Fruit fly (Drosophila melanogaster) whole organism, embryonic: ENCODE results near the gene CG5521.

Experiments
- C15 ChIP-seq: fragments of 200-800 bp; sonication (Bioruptor generic); IDR thresholded peaks from 3 replicates; pipeline ENCODE4 v1.3.6; 2022; ENCODE audit warnings: missing biosample characterization, missing genetic modification characterization
- CG11085 ChIP-seq: fragments of 200-800 bp; sonication (Bioruptor generic); IDR thresholded peaks from 2 replicates; pipeline ENCODE4 v1.3.6; 2022; ENCODE audit warnings: missing biosample characterization, missing genetic modification characterization
- CG12236 ChIP-seq: fragments of 200-800 bp; sonication (Bioruptor generic); optimal IDR thresholded peaks from 2 replicates; lab custom pipeline; 2016; ENCODE audit warnings: missing biosample characterization, missing genetic modification characterization
- CG13424 ChIP-seq: fragments of 200-800 bp; sonication (Bioruptor generic); optimal IDR thresholded peaks from 2 replicates; lab custom pipeline; 2019; ENCODE audit warnings: missing biosample characterization, mild to moderate bottlenecking, missing genetic modification characterization, moderate library complexity
- CG15269 ChIP-seq: fragments of 200-800 bp; sonication (Bioruptor generic); optimal IDR thresholded peaks from 2 replicates; lab custom pipeline; 2018; ENCODE audit warnings: missing biosample characterization, mild to moderate bottlenecking, missing genetic modification characterization, moderate library complexity
- CG31388 ChIP-seq: fragments of 200-800 bp; sonication (Bioruptor generic); optimal IDR thresholded peaks from 2 replicates; lab custom pipeline; 2016; ENCODE audit warnings: missing biosample characterization, missing genetic modification characterization
- CG32767 ChIP-seq: fragments of 200-800 bp; sonication (Bioruptor generic); IDR thresholded peaks from 2 replicates; pipeline ENCODE4 v1.3.6; 2022; ENCODE audit warnings: missing biosample characterization, missing genetic modification characterization
- CG33213 ChIP-seq: fragments of 200-800 bp; sonication (Bioruptor generic); optimal IDR thresholded peaks from 3 replicates; lab custom pipeline; 2016; ENCODE audit warnings: missing biosample characterization, missing genetic modification characterization
- CG3726 ChIP-seq: fragments of 200-800 bp; sonication (Bioruptor generic); IDR thresholded peaks from 3 replicates; pipeline ENCODE4, ENCODE4 v1.3.6; 2022; ENCODE audit warnings: missing biosample characterization, missing genetic modification characterization
- CG6254 ChIP-seq: fragments of 200-800 bp; sonication (Bioruptor generic); optimal IDR thresholded peaks from 3 replicates; lab custom pipeline; 2017; ENCODE audit warnings: mild to moderate bottlenecking, missing biosample characterization, missing genetic modification reagents, missing genetic modification characterization
- CG9215 ChIP-seq: fragments of 200-800 bp; sonication (Bioruptor generic); IDR thresholded peaks from 2 replicates; pipeline ENCODE4 v1.3.6; 2022; ENCODE audit warnings: missing biosample characterization, missing genetic modification characterization
- CG9797 ChIP-seq: fragments of 200-800 bp; sonication (Bioruptor generic); optimal IDR thresholded peaks from 3 replicates; lab custom pipeline; 2018; ENCODE audit warnings: missing biosample characterization, mild to moderate bottlenecking, missing genetic modification characterization
- Dek ChIP-seq: fragments of 200-800 bp; sonication (Bioruptor generic); optimal IDR thresholded peaks from 3 replicates; lab custom pipeline; 2019; ENCODE audit warnings: missing biosample characterization, mild to moderate bottlenecking, missing genetic modification characterization, moderate library complexity
- E2f2 ChIP-seq: fragments of 200-800 bp; sonication (Bioruptor generic); IDR thresholded peaks from 2 replicates; pipeline ENCODE4 v1.3.6; 2022; ENCODE audit warnings: missing biosample characterization, missing genetic modification characterization
- GATAe ChIP-seq: fragments of 200-800 bp; sonication (Bioruptor generic); conservative IDR thresholded peaks from 2 replicates; pipeline ENCODE4 v1.3.6; 2022; ENCODE audit warnings: missing biosample characterization, missing genetic modification characterization
- HHEX ChIP-seq: fragments of 200-800 bp; sonication (Bioruptor generic); optimal IDR thresholded peaks from 3 replicates; lab custom pipeline; 2017; ENCODE audit warnings: missing biosample characterization, mild to moderate bottlenecking, missing genetic modification characterization, missing genetic modification reagents
- HLH3B ChIP-seq: fragments of 200-800 bp; sonication (Bioruptor generic); IDR thresholded peaks from 2 replicates; pipeline ENCODE4 v1.3.6; 2022; ENCODE audit warnings: missing biosample characterization, missing genetic modification characterization
- Hmr ChIP-seq: fragments of 200-800 bp; sonication (Bioruptor generic); optimal IDR thresholded peaks from 3 replicates; lab custom pipeline; 2017; ENCODE audit warnings: mild to moderate bottlenecking, missing biosample characterization, missing genetic modification reagents, missing genetic modification characterization
- Hmx ChIP-seq: fragments of 200-800 bp; sonication (Bioruptor generic); optimal IDR thresholded peaks from 2 replicates; lab custom pipeline; 2016; ENCODE audit warnings: missing biosample characterization, missing genetic modification characterization
- Jarid2 ChIP-seq: fragments of 200-800 bp; sonication (Bioruptor generic); optimal IDR thresholded peaks from 3 replicates; lab custom pipeline; 2017; ENCODE audit warnings: mild to moderate bottlenecking, missing biosample characterization, missing genetic modification reagents, missing genetic modification characterization
- Lim3 ChIP-seq: fragments of 200-800 bp; sonication (Bioruptor generic); IDR thresholded peaks from 2 replicates; pipeline ENCODE4 v1.3.6; 2022; ENCODE audit warnings: missing biosample characterization, missing genetic modification characterization
- MBD-R2 ChIP-seq: fragments of 200-800 bp; sonication (Bioruptor generic); IDR thresholded peaks from 2 replicates; pipeline ENCODE4 v1.3.6; 2022; ENCODE audit warnings: missing biosample characterization, missing genetic modification characterization
- Max ChIP-seq: fragments of 200-800 bp; sonication (Bioruptor generic); optimal IDR thresholded peaks from 2 replicates; lab custom pipeline; 2016; ENCODE audit warnings: missing biosample characterization, mild to moderate bottlenecking, missing genetic modification characterization
- NC2β ChIP-seq: fragments of 200-800 bp; sonication (Bioruptor generic); optimal IDR thresholded peaks from 2 replicates; lab custom pipeline; 2016; ENCODE audit warnings: missing biosample characterization, missing genetic modification characterization
- Opbp ChIP-seq: fragments of 200-800 bp; sonication (Bioruptor generic); IDR thresholded peaks from 3 replicates; pipeline ENCODE4 v1.3.6; 2022; ENCODE audit warnings: missing biosample characterization, missing genetic modification characterization; ENCODE audit not compliant: partially characterized antibody
- Sry-δ ChIP-seq: fragments of 200-800 bp; sonication (Bioruptor generic); optimal IDR thresholded peaks from 2 replicates; lab custom pipeline; 2016; ENCODE audit warnings: missing biosample characterization, missing genetic modification characterization
- TFAM ChIP-seq: fragments of 200-800 bp; sonication (Bioruptor generic); optimal IDR thresholded peaks from 2 replicates; lab custom pipeline; 2017; ENCODE audit warnings: missing biosample characterization, missing genetic modification characterization, inconsistent platforms
- Trl ChIP-seq, 3 experiments: fragments of >200 bp in 2 of 3; fragments of 200-800 bp in 1 of 3; sonication (Bioruptor generic) in 1 of 3; optimal IDR thresholded peaks; 2 replicates in 1 of 3; 3 replicates in 2 of 3; lab custom pipeline; 2016 to 2017; ENCODE audit warnings: missing biosample characterization in 1 of 3, missing genetic modification characterization in 1 of 3
- ab ChIP-seq: fragments of 200-800 bp; sonication (Bioruptor generic); optimal IDR thresholded peaks from 2 replicates; lab custom pipeline; 2016; ENCODE audit warnings: missing biosample characterization, missing genetic modification characterization
- aop ChIP-seq: fragments of 200-800 bp; sonication (Bioruptor generic); IDR thresholded peaks from 2 replicates; pipeline ENCODE4 v1.3.6; 2022; ENCODE audit warnings: missing biosample characterization, missing genetic modification characterization
- crol ChIP-seq: fragments of 200-800 bp; sonication (Bioruptor generic); IDR thresholded peaks from 2 replicates; pipeline ENCODE4 v1.3.6; 2022; ENCODE audit warnings: missing biosample characterization, missing genetic modification characterization
- danr ChIP-seq: fragments of 200-800 bp; sonication (Bioruptor generic); IDR thresholded peaks from 2 replicates; pipeline ENCODE4 v1.3.6; 2022; ENCODE audit warnings: missing biosample characterization, missing genetic modification characterization
- fu2 ChIP-seq: fragments of 200-800 bp; sonication (Bioruptor generic); optimal IDR thresholded peaks from 2 replicates; lab custom pipeline; 2016; ENCODE audit warnings: missing biosample characterization, missing genetic modification characterization
- hth ChIP-seq: fragments of >200 bp; optimal IDR thresholded peaks from 2 replicates; lab custom pipeline; 2017; ENCODE audit warnings: inconsistent platforms
- jigr1 ChIP-seq: fragments of 200-800 bp; sonication (Bioruptor generic); IDR thresholded peaks from 3 replicates; pipeline ENCODE4 v1.3.6; 2022; ENCODE audit warnings: missing biosample characterization, missing genetic modification characterization
- kni ChIP-seq: fragments of 200-800 bp; sonication (Bioruptor generic); optimal IDR thresholded peaks from 3 replicates; lab custom pipeline; 2017; ENCODE audit warnings: mild to moderate bottlenecking, missing biosample characterization, missing genetic modification reagents, missing genetic modification characterization
- lab ChIP-seq: fragments of 200-800 bp; sonication (Bioruptor generic); optimal IDR thresholded peaks from 3 replicates; lab custom pipeline; 2017; ENCODE audit warnings: missing biosample characterization, missing genetic modification characterization, mild to moderate bottlenecking, moderate library complexity, missing genetic modification reagents
- mld ChIP-seq: fragments of 200-800 bp; sonication (Bioruptor generic); IDR thresholded peaks from 3 replicates; pipeline ENCODE4 v1.3.6; 2022; ENCODE audit warnings: missing biosample characterization, missing genetic modification characterization; ENCODE audit not compliant: partially characterized antibody
- nerfin-1 ChIP-seq: fragments of 200-800 bp; sonication (Bioruptor generic); optimal IDR thresholded peaks from 3 replicates; lab custom pipeline; 2019; ENCODE audit warnings: missing biosample characterization, mild to moderate bottlenecking, missing genetic modification characterization, moderate library complexity
- nom ChIP-seq: fragments of 200-800 bp; sonication (Bioruptor generic); optimal IDR thresholded peaks from 2 replicates; lab custom pipeline; 2017; ENCODE audit warnings: missing biosample characterization, missing genetic modification characterization, mild to moderate bottlenecking, moderate library complexity, missing genetic modification reagents
- org-1 ChIP-seq: fragments of 200-800 bp; sonication (Bioruptor generic); optimal IDR thresholded peaks from 2 replicates; lab custom pipeline; 2017; ENCODE audit warnings: missing biosample characterization, missing genetic modification characterization
- pita ChIP-seq: fragments of 200-800 bp; sonication (Bioruptor generic); optimal IDR thresholded peaks from 2 replicates; lab custom pipeline; 2017; ENCODE audit warnings: missing biosample characterization, mild to moderate bottlenecking, missing genetic modification characterization
- sc ChIP-seq, 3 experiments: fragments of >200 bp in 2 of 3; fragments of 200-800 bp in 1 of 3; sonication (Bioruptor generic) in 1 of 3; optimal IDR thresholded peaks; 2 replicates in 2 of 3; 3 replicates in 1 of 3; lab custom pipeline; 2017; ENCODE audit warnings: mild to moderate bottlenecking in 1 of 3, missing biosample characterization in 1 of 3, missing genetic modification characterization in 1 of 3, missing genetic modification reagents in 1 of 3
- slou ChIP-seq: fragments of 200-800 bp; sonication (Bioruptor generic); optimal IDR thresholded peaks from 3 replicates; lab custom pipeline; 2016; ENCODE audit warnings: missing biosample characterization, missing genetic modification characterization
- ssp ChIP-seq: fragments of 200-800 bp; sonication (Bioruptor generic); IDR thresholded peaks from 2 replicates; pipeline ENCODE4 v1.3.6; 2022; ENCODE audit warnings: missing biosample characterization, missing genetic modification characterization
- tap ChIP-seq: fragments of 200-800 bp; optimal IDR thresholded peaks from 3 replicates; lab custom pipeline; 2019; ENCODE audit warnings: missing biosample characterization, mild to moderate bottlenecking, missing genetic modification characterization, moderate library complexity
- usp ChIP-seq: fragments of >200 bp; optimal IDR thresholded peaks from 2 replicates; lab custom pipeline; 2017; ENCODE audit warnings: missing biosample characterization, missing genetic modification characterization
- vvl ChIP-seq: fragments of 200-800 bp; sonication (Bioruptor generic); IDR thresholded peaks from 2 replicates; pipeline ENCODE4 v1.3.6; 2022; ENCODE audit warnings: missing biosample characterization, missing genetic modification characterization
- yki ChIP-seq: fragments of >200 bp; optimal IDR thresholded peaks from 3 replicates; lab custom pipeline; 2018
- zfh1 ChIP-seq: fragments of 200-800 bp; sonication (Bioruptor generic); IDR thresholded peaks from 3 replicates; pipeline ENCODE4 v1.3.6; 2022; ENCODE audit warnings: missing biosample characterization, missing genetic modification characterization

Gene CG5521

dm6 chr3R:26954020-26954672, 12.6 kb upstream of the CG5521 start (continued):
- TF ChIP-seq ssp (GFP tag; lab: Robert Waterston, UW) (peak; percentile 78), CG3726 (no peak), mld (GFP tag; lab: Robert Waterston, UW) (no peak), Dek (tag; lab: Kevin White, UChicago) (peak; percentile 53), usp (no peak), Sry-δ (GFP tag; lab: Kevin White, UChicago) (no peak), ab (no peak), CG31388 (GFP tag; lab: Kevin White, UChicago) (peak; percentile 34), fu2 (GFP tag; lab: Kevin White, UChicago) (no peak), Jarid2 (GFP tag; lab: Kevin White, UChicago) (peak; percentile 40), TFAM (no peak), kni (GFP tag; lab: Kevin White, UChicago) (peak; percentile 23), CG11085 (peak; percentile 61; the same call in 1 of the 2 replicates), nerfin-1 (tag; lab: Kevin White, UChicago) (peak; percentile 2), Lim3 (GFP tag; lab: Robert Waterston, UW) (peak; percentile 32; the same call in 1 of the 2 replicates), yki (lab: Kevin White, UChicago) (no peak), CG32767 (GFP tag; lab: Robert Waterston, UW) (peak; percentile 53; the same call in 1 of the 2 replicates), org-1 (GFP tag; lab: Kevin White, UChicago) (peak; percentile 6), CG13424 (tag; lab: Kevin White, UChicago) (peak; percentile 71), CG6254 (GFP tag; lab: Kevin White, UChicago) (peak; percentile 32), CG9215 (GFP tag; lab: Robert Waterston, UW) (no peak), E2f2 (GFP tag; lab: Robert Waterston, UW) (peak; percentile 62), hth (lab: Kevin White, UChicago) (no peak), tap (tag; lab: Kevin White, UChicago) (peak; percentile 66), jigr1 (peak; percentile 74; the same call in 2 of the 3 replicates), CG9797 (peak; percentile 11), aop (GFP tag; lab: Robert Waterston, UW) (0 out of 2 replicates have a peak, but pooled peaks have one; percentile 21), HHEX (GFP tag; lab: Kevin White, UChicago) (peak; percentile 73), Opbp (no peak), CG33213 (GFP tag; lab: Kevin White, UChicago) (no peak), zfh1 (GFP tag; lab: Robert Waterston, UW) (peak; percentile 74; the same call in 2 of the 3 replicates), Max (peak; percentile 16), CG15269 (tag; lab: Kevin White, UChicago) (peak; percentile 80), sc (optimal IDR thresholded peaks at IDR 0.05; lab: Kevin White, UChicago) (no peak), sc (GFP tag; optimal IDR thresholded peaks at IDR 0.05; lab: Kevin White, UChicago) (peak; percentile 32), Hmx (no peak), MBD-R2 (GFP tag; lab: Robert Waterston, UW) (peak; percentile 20; the same call in 1 of the 2 replicates), vvl (GFP tag; lab: Robert Waterston, UW) (peak; percentile 94), crol (no peak), C15 (no peak), CG12236 (no peak), slou (GFP tag; lab: Kevin White, UChicago) (no peak), lab (GFP tag; lab: Kevin White, UChicago) (peak; percentile 85), nom (GFP tag; lab: Kevin White, UChicago) (peak; percentile 94), HLH3B (peak; percentile 92), danr (GFP tag; lab: Robert Waterston, UW) (no peak), NC2β (GFP tag; lab: Kevin White, UChicago) (no peak), Trl (optimal IDR thresholded peaks at IDR 0.05; lab: Kevin White, UChicago) (peak in 1 of 2 experiments; percentile 17), Trl (GFP tag; optimal IDR thresholded peaks at IDR 0.05; lab: Kevin White, UChicago) (no peak), pita (GFP tag; lab: Kevin White, UChicago) (no peak), Hmr (GFP tag; lab: Kevin White, UChicago) (peak; percentile 74), GATAe (GFP tag; lab: Robert Waterston, UW) (no peak)
